Fruit fly (Drosophila melanogaster): ENCODE results near the gene CG17906.

DNA sequence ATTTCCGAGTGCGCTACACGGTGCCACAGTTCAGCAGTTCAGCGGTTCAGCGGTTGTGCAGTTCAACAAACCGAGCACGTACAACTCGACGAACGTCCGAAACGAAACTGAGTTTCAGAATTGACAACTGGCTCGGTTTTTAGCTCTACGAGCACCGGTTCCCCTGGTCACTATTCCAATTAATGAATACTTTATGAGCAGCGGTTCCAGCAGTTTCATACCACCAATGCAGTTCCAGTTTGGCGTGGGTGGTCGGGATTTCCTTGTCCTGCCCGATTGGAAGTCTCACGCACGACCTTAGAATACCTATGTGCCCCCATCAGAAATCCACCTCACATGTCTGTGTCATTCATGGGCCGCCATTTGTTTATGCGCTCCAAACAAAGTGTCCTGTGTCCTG lies 18.9 kb upstream of the CG17906 start, which contains the start of gene CG9541:
- TF ChIP-seq psq (optimal IDR thresholded peaks at IDR 0.05) = no peak
- no peak for TF ChIP-seq h (optimal IDR thresholded peaks at IDR 0.05)
- no peak for TF ChIP-seq Myc (optimal IDR thresholded peaks at IDR 0.05)
- TF ChIP-seq ttk (optimal IDR thresholded peaks at IDR 0.05) = no peak

Data from Kc167 (cell line).